Worm (Caenorhabditis elegans): ENCODE data around the gene T07A9.14.

The T07A9.14 gene

DNA sequence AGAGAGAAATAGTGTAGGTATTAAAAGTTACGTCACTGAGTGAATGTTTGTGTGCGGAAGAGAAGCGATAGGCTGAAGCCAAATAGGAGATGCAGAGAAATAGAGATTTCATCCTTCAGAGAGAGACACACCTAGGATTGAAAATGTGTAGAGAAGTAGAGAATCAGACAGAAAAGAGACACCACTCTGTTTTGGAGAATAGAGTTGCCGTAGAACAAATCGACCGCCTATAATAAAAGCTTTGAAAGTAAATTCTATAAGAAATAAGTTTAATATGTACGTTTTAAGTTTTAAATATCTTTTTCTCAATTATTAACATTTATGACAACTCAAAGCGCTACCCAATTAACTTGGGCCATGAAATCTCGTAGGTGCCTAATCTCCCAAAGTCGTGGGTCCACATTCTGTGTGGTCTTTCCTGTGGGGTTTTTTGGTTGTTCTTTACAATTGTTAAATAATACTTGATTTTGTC, 24.0 kb downstream of the T07A9.14 start, which contains the start of gene T07A9.12 (continued):
- TF ChIP-seq mes-2 (tag; optimal IDR thresholded peaks at IDR 0.05; ENCODE audit: poor library complexity, severe bottlenecking) (peak; percentile 87), unc-62 (GFP tag; optimal IDR thresholded peaks at IDR 0.05 in 1 of 2) (peak in 1 of 2 experiments; percentile 9), unc-62 (tag; optimal IDR thresholded peaks at IDR 0.05) (no peak), zip-2 (tag; optimal IDR thresholded peaks at IDR 0.05) (no peak), lin-13 (GFP tag; optimal IDR thresholded peaks at IDR 0.05) (no peak), R02D3.7 (tag; optimal IDR thresholded peaks at IDR 0.05) (no peak), ceh-44 (GFP tag; IDR thresholded peaks at IDR 0.05) (no peak), mxl-2 (GFP tag; conservative IDR thresholded peaks at IDR 0.05) (no peak), set-16 (GFP tag; IDR thresholded peaks at IDR 0.05) (no peak), madf-5 (GFP tag; IDR thresholded peaks at IDR 0.05) (no peak), snpc-4 (tag; optimal IDR thresholded peaks at IDR 0.05) (no peak), skn-1 (tag; optimal IDR thresholded peaks at IDR 0.05) (no peak), egl-43 (GFP tag; IDR thresholded peaks at IDR 0.05) (no peak), ZK546.5 (tag; optimal IDR thresholded peaks at IDR 0.05) (no peak), nhr-76 (tag; optimal IDR thresholded peaks at IDR 0.05) (no peak), nhr-25 (tag; optimal IDR thresholded peaks at IDR 0.05; ENCODE audit: borderline replicate concordance, insufficient read depth) (no peak), dmd-6 (GFP tag; IDR thresholded peaks at IDR 0.05) (peak; percentile 59), nhr-10 (tag; optimal IDR thresholded peaks at IDR 0.05) (no peak), fkh-10 (GFP tag; optimal IDR thresholded peaks at IDR 0.05) (peak; percentile 58), spr-3 (GFP tag; optimal IDR thresholded peaks at IDR 0.05) (no peak), ceh-20 (GFP tag; IDR thresholded peaks at IDR 0.05) (no peak), daf-19 (GFP tag; conservative IDR thresholded peaks at IDR 0.05) (no peak), nhr-237 (tag; optimal IDR thresholded peaks at IDR 0.05) (no peak)

DNA sequence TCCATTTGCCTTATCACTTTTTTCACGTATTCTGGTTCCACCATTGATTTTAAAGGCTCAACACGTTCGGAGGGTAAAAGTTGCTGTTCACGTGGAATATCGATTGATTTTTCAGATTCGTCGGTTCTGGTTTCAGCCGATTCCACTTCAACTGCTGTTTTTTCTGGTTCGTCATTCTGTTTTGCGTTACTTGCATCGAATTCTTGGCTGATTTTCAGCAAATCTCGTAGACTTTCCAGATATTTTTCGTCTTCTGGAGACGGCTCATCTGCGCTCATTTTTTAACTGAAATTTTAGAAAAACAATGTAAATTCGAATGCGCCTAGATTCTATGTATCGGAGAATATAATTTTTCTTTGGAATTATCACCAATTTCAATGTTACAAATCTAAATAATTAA, 33.2 kb downstream of the T07A9.14 start, which contains the start of gene eri-1:
Gene eri-1, minus strand, starts transcription at position 285 of the 400 bp plus-strand sequence.
- TF ChIP-seq ama-1 (optimal IDR thresholded peaks at IDR 0.05): peak; percentile 6
- no peak for TF ChIP-seq ces-1 (GFP tag; optimal IDR thresholded peaks at IDR 0.05)
- no peak for TF ChIP-seq ctbp-1 (GFP tag; IDR thresholded peaks at IDR 0.05)
- no peak for TF ChIP-seq tag-97 (GFP tag; IDR thresholded peaks at IDR 0.05)
- no peak for TF ChIP-seq fos-1 (tag; optimal IDR thresholded peaks at IDR 0.05)
- 0 out of 2 replicates have a peak, but pooled peaks have one; percentile 12 for TF ChIP-seq mdt-29 (GFP tag; IDR thresholded peaks at IDR 0.05)
- peak; percentile 24; the same call in 1 of the 2 replicates for TF ChIP-seq snpc-1.2 (GFP tag; IDR thresholded peaks at IDR 0.05)
- TF ChIP-seq aha-1 (tag): peak; percentile 13
- peak; percentile 0 for TF ChIP-seq mes-2 (tag; optimal IDR thresholded peaks at IDR 0.05; ENCODE audit: poor library complexity, severe bottlenecking)

DNA sequence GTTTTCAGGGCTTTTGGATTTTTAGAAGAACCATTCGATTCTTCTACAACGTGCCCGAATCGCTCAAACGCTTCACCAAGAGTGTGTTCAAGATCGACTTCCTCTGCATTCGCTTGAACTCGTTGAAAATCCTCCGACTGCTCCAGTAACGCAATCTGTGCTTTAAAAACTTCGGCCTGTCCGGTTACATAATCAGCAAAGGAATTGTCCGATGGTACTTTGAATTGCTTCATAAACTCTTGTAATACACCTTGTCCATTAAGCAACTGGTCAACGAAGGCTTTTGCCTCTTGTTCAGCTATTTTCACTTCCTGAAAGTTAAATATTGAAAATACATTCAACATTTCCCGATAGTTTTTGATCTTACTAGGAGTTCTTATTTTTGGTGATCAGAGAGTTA, 34.2 kb downstream of the T07A9.14 start:
- TF ChIP-seq ztf-7 (tag; optimal IDR thresholded peaks at IDR 0.05) (no peak), egl-43 (GFP tag; IDR thresholded peaks at IDR 0.05) (0 out of 2 replicates have a peak, but pooled peaks have one; percentile 38)

DNA sequence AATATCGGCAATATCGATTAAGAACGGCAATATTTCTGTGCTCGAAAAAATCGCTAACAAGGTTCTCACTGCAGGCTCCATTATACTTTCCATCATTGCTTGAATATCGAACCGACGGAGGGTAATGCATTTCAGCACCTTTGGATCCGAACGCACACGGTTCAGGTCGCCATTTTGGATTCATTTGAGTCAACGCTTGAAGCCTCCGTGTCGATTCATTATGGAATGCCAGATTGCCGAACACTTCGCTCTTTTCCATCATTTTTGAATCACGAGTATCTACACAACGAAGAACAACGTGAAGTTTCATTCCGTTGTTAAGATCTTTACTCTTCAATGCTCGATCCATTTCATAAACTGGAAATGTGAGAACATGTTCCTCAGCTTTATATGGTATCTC, 35.6 kb downstream of the T07A9.14 start:
- TF ChIP-seq aha-1 (tag) (peak; percentile 93), lim-7 (GFP tag; IDR thresholded peaks at IDR 0.05) (no peak), unc-62 (GFP tag; optimal IDR thresholded peaks at IDR 0.05 in 1 of 2) (peak in 1 of 2 experiments; percentile 19), unc-62 (tag; optimal IDR thresholded peaks at IDR 0.05) (no peak)

DNA sequence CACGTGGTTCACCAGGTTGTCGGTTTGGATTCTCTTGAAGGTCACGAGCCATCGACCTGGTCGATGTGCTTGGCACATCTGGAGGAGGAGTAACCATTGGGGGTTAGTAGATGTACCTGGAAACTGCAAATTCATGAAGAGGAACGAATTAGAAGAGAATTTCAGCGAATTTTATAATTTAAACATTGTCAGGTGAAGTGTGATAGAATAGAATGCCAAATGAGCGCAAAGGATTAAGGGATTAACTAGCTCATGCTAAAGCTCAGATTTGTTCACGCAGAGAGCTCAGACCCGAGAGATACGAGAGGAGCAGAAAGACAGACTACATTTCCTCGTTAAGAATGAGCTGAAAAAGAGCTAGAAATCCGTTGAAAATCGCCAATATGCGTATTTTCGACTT, 38.6 kb downstream of the T07A9.14 start, which contains the start of gene daf-18:
Gene daf-18, minus strand, starts transcription at position 126 of the 400 bp plus-strand sequence.
- TF ChIP-seq lin-29 (GFP tag; IDR thresholded peaks at IDR 0.05) (no peak), mes-2 (tag; optimal IDR thresholded peaks at IDR 0.05; ENCODE audit: poor library complexity, severe bottlenecking) (no peak), dpl-1 (GFP tag; optimal IDR thresholded peaks at IDR 0.05) (no peak), Y75B8A.6 (GFP tag; IDR thresholded peaks at IDR 0.05) (no peak), arid-1 (GFP tag; conservative IDR thresholded peaks at IDR 0.05) (no peak), mxl-2 (GFP tag; conservative IDR thresholded peaks at IDR 0.05) (no peak), pqm-1 (tag; optimal IDR thresholded peaks at IDR 0.05) (no peak), Y48G9A.11 (GFP tag; IDR thresholded peaks at IDR 0.05) (no peak), zfp-2 (tag; optimal IDR thresholded peaks at IDR 0.05) (no peak), lin-39 (tag; optimal IDR thresholded peaks at IDR 0.05) (no peak), Y105C5A.15 (GFP tag; IDR thresholded peaks at IDR 0.05) (no peak), fkh-10 (GFP tag; optimal IDR thresholded peaks at IDR 0.05) (no peak), attf-4 (tag; optimal IDR thresholded peaks at IDR 0.05) (no peak), T20F7.1 (GFP tag; optimal IDR thresholded peaks at IDR 0.05) (no peak), unc-62 (GFP tag; optimal IDR thresholded peaks at IDR 0.05 in 1 of 2) (no peak), unc-62 (tag; optimal IDR thresholded peaks at IDR 0.05) (no peak), R02D3.7 (tag; optimal IDR thresholded peaks at IDR 0.05) (no peak), ces-1 (GFP tag; optimal IDR thresholded peaks at IDR 0.05) (no peak), nhr-102 (tag; optimal IDR thresholded peaks at IDR 0.05) (no peak)
